Worm (Caenorhabditis elegans) whole organism, L3 larva: ENCODE results near the gene F33H1.4.

Source experiments
- R02D3.7 ChIP-seq: fragments of 150-350 bp; optimal IDR thresholded peaks from 2 replicates; lab custom pipeline; 2014; ENCODE audit warnings: missing biosample characterization, missing genetic modification characterization
- ZK546.5 ChIP-seq: sonication (generic microtip); optimal IDR thresholded peaks from 2 replicates; lab custom pipeline; 2017; ENCODE audit warnings: missing biosample characterization, missing genetic modification characterization
- aly-2 ChIP-seq: fragments of 150-350 bp; optimal IDR thresholded peaks from 2 replicates; lab custom pipeline; 2014; ENCODE audit warnings: missing biosample characterization, missing genetic modification characterization
- ama-1 ChIP-seq: fragments of 150-350 bp; optimal IDR thresholded peaks from 2 replicates; lab custom pipeline; 2018
- ceh-16 ChIP-seq: sonication (generic microtip); optimal IDR thresholded peaks from 2 replicates; lab custom pipeline; 2017; ENCODE audit warnings: missing biosample characterization, missing genetic modification characterization
- ceh-28 ChIP-seq: fragments of 150-350 bp; optimal IDR thresholded peaks from 2 replicates; lab custom pipeline; 2014; ENCODE audit warnings: missing biosample characterization, missing genetic modification reagents, missing genetic modification characterization
- ceh-82 ChIP-seq: fragments of 150-350 bp; optimal IDR thresholded peaks from 2 replicates; lab custom pipeline; 2014; ENCODE audit warnings: missing biosample characterization, missing genetic modification characterization
- egl-27 ChIP-seq: sonication (generic microtip); optimal IDR thresholded peaks from 4 replicates; lab custom pipeline; 2017; ENCODE audit warnings: missing biosample characterization, missing genetic modification reagents, missing genetic modification characterization
- egl-5 ChIP-seq: fragments of 150-350 bp; optimal IDR thresholded peaks from 2 replicates; lab custom pipeline; 2017; ENCODE audit warnings: missing biosample characterization, missing genetic modification reagents, missing genetic modification characterization, inconsistent platforms
- elt-2 ChIP-seq: sonication (generic microtip); optimal IDR thresholded peaks from 2 replicates; lab custom pipeline; 2016; ENCODE audit warnings: missing genetic modification reagents, mild to moderate bottlenecking, missing genetic modification characterization, missing compliant biosample characterization
- elt-3 ChIP-seq, 3 experiments: fragments of 150-350 bp in 1 of 3; sonication (generic microtip) in 2 of 3; optimal IDR thresholded peaks; 2 replicates in 2 of 3; 4 replicates in 1 of 3; lab custom pipeline; 2014 to 2017; ENCODE audit warnings: missing biosample characterization in 3 of 3, missing genetic modification characterization in 3 of 3
- eor-1 ChIP-seq, 2 experiments: fragments of 150-350 bp; optimal IDR thresholded peaks; 2 replicates each; lab custom pipeline; 2014 to 2018; ENCODE audit warnings: missing biosample characterization in 2 of 2, missing genetic modification characterization in 2 of 2
- fkh-2 ChIP-seq: fragments of 150-350 bp; optimal IDR thresholded peaks from 2 replicates; lab custom pipeline; 2014; ENCODE audit warnings: missing biosample characterization, missing genetic modification reagents, missing genetic modification characterization
- fos-1 ChIP-seq: fragments of 150-350 bp; optimal IDR thresholded peaks from 2 replicates; lab custom pipeline; 2014; ENCODE audit warnings: missing biosample characterization, missing genetic modification characterization
- hmg-11 ChIP-seq: sonication (generic microtip); optimal IDR thresholded peaks from 2 replicates; lab custom pipeline; 2016; ENCODE audit warnings: missing genetic modification characterization, missing compliant biosample characterization
- jun-1 ChIP-seq: fragments of 150-350 bp; optimal IDR thresholded peaks from 2 replicates; lab custom pipeline; 2014; ENCODE audit warnings: missing biosample characterization, missing genetic modification reagents, missing genetic modification characterization
- lin-39 ChIP-seq: fragments of 150-350 bp; optimal IDR thresholded peaks from 2 replicates; lab custom pipeline; 2018; ENCODE audit warnings: missing biosample characterization, missing genetic modification reagents, missing genetic modification characterization
- mdl-1 ChIP-seq: fragments of 150-350 bp; optimal IDR thresholded peaks from 2 replicates; lab custom pipeline; 2014; ENCODE audit warnings: missing biosample characterization, missing genetic modification characterization
- mml-1 ChIP-seq: fragments of 150-350 bp; sonication (generic microtip); optimal IDR thresholded peaks from 3 replicates; lab custom pipeline; 2014; ENCODE audit warnings: missing biosample characterization, missing genetic modification characterization
- nfya-1 ChIP-seq: sonication (generic microtip); optimal IDR thresholded peaks from 2 replicates; lab custom pipeline; 2017; ENCODE audit warnings: missing genetic modification characterization, mild to moderate bottlenecking, missing compliant biosample characterization, antibody characterized with exemption, moderate library complexity; ENCODE audit not compliant: insufficient read depth
- nhr-12 ChIP-seq: fragments of 150-350 bp; optimal IDR thresholded peaks from 2 replicates; lab custom pipeline; 2014; ENCODE audit warnings: missing biosample characterization, missing genetic modification characterization
- nhr-23 ChIP-seq: fragments of 150-350 bp; optimal IDR thresholded peaks from 2 replicates; lab custom pipeline; 2014; ENCODE audit warnings: missing biosample characterization, missing genetic modification reagents, missing genetic modification characterization
- nhr-237 ChIP-seq: fragments of 150-350 bp; optimal IDR thresholded peaks from 2 replicates; lab custom pipeline; 2014; ENCODE audit warnings: missing biosample characterization, missing genetic modification characterization
- nhr-67 ChIP-seq: fragments of 150-350 bp; optimal IDR thresholded peaks from 2 replicates; lab custom pipeline; 2014; ENCODE audit warnings: missing biosample characterization, missing genetic modification characterization
- nhr-76 ChIP-seq: fragments of 150-350 bp; sonication (generic microtip); optimal IDR thresholded peaks from 5 replicates; lab custom pipeline; 2014; ENCODE audit warnings: missing biosample characterization, missing genetic modification characterization
- nhr-77 ChIP-seq: fragments of 150-350 bp; optimal IDR thresholded peaks from 2 replicates; lab custom pipeline; 2014; ENCODE audit warnings: missing biosample characterization, missing genetic modification characterization
- pha-4 ChIP-seq: fragments of 150-350 bp; optimal IDR thresholded peaks from 2 replicates; lab custom pipeline; 2014; ENCODE audit warnings: missing biosample characterization, missing genetic modification reagents, missing genetic modification characterization
- pqm-1 ChIP-seq: fragments of 150-350 bp; optimal IDR thresholded peaks from 2 replicates; lab custom pipeline; 2017; ENCODE audit warnings: missing biosample characterization, missing genetic modification characterization, inconsistent platforms
- sea-2 ChIP-seq: fragments of 150-350 bp; sonication (generic microtip); optimal IDR thresholded peaks from 4 replicates; lab custom pipeline; 2014; ENCODE audit warnings: missing biosample characterization, missing genetic modification reagents, missing genetic modification characterization
- skn-1 ChIP-seq: fragments of 150-350 bp; optimal IDR thresholded peaks from 2 replicates; lab custom pipeline; 2014; ENCODE audit warnings: missing biosample characterization, missing genetic modification characterization
- snpc-4 ChIP-seq: fragments of 150-350 bp; optimal IDR thresholded peaks from 2 replicates; lab custom pipeline; 2014; ENCODE audit warnings: missing biosample characterization, missing genetic modification characterization
- tbx-2 ChIP-seq: sonication (generic microtip); optimal IDR thresholded peaks from 2 replicates; lab custom pipeline; 2016; ENCODE audit warnings: mild to moderate bottlenecking, missing genetic modification characterization, missing compliant biosample characterization
- unc-39 ChIP-seq: sonication (generic microtip); optimal IDR thresholded peaks from 4 replicates; lab custom pipeline; 2017; ENCODE audit warnings: missing biosample characterization, missing genetic modification characterization
- zag-1 ChIP-seq: fragments of 150-350 bp; optimal IDR thresholded peaks from 2 replicates; lab custom pipeline; 2014; ENCODE audit warnings: missing biosample characterization, missing genetic modification characterization
- ztf-11 ChIP-seq: fragments of 150-350 bp; optimal IDR thresholded peaks from 2 replicates; lab custom pipeline; 2014; ENCODE audit warnings: missing biosample characterization, missing genetic modification characterization

The F33H1.4 gene

DNA sequence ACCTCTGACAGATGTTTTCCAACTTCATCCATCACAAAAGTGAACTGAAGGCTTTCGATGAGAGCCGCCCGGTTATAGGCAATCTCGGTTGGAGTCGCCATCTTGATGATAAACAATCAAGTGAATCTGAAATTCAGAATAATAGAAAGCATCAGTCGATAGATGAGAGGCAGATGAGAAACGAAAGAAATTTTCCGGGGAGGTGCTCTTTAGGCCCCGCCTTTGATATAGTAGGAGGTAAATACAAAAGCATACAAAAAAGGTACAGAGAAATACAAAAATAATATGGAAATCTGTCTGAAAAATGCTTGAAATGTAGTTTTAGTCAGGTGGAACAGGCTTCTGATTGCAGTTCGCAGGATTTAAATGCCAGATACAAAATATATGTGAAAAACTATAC, 8.2 kb downstream of the F33H1.4 start, which contains the start of gene srd-1:
TSS of gene srd-1 (minus strand) at position 101 of the 400 bp plus-strand sequence.
- TF ChIP-seq hmg-11 (tag; lab: Kevin White, UChicago): no peak
- TF ChIP-seq ceh-28 (tag; lab: Kevin White, UChicago): no peak
- no peak for TF ChIP-seq nhr-23 (tag; lab: Kevin White, UChicago)
- TF ChIP-seq R02D3.7: no peak
- no peak for TF ChIP-seq skn-1 (tag; lab: Kevin White, UChicago)

DNA sequence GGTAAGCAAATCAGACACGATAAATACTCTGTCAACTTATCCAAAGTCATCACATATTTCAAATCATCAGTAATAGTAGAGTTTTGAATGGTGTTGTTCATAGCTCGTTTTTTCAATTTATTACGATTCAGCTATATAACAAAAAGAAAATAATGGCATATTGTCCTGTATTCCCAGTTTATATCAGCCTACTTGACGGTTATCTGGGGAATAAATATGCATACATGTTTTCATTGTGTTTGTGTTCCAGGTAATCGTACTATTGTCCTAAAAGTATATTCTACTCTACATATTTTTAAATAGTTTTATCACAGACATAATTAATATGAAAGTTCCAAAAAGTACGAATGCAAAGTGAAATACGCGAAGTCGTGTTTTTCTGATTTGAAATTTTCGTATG, 13.4 kb downstream of the F33H1.4 start, which contains the start of gene srd-2:
TSS of gene srd-2 (minus strand) at position 101 of the 400 bp plus-strand sequence.
- TF ChIP-seq nhr-23 (tag; lab: Kevin White, UChicago) (no peak), pha-4 (tag; lab: Kevin White, UChicago) (no peak)

DNA sequence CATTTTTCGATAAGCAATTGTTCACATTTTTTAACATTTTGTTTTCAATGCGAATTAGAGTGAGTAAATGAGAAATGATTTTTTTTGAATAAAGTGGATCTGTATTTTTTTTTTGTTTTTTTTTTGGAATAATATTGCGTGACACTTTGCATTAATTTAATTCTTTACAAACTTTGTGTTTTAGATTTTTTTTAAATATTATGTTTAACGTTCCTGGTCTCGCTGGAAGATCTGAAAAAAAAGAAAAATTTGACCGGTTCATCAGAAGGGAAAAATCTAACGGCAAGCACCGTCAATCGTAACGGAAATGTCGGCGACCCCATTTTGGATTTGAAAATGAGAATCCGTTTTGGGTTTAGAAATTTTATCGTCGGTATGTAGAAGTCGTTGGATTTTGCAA, 14.9 kb downstream of the F33H1.4 start, which contains the start of gene cdc-25.4:
TSS of gene cdc-25.4 (minus strand) at position 101 of the 400 bp plus-strand sequence.
- TF ChIP-seq R02D3.7 (no peak), nhr-237 (no peak), sea-2 (GFP tag; lab: Kevin White, UChicago) (no peak), fkh-2 (tag; lab: Kevin White, UChicago) (no peak), mml-1 (tag; lab: Kevin White, UChicago) (no peak), eor-1 (tag; optimal IDR thresholded peaks at IDR 0.05; lab: Kevin White, UChicago) (no peak), egl-27 (tag; lab: Kevin White, UChicago) (no peak), skn-1 (tag; lab: Kevin White, UChicago) (no peak), nfya-1 (no peak), ama-1 (no peak), nhr-23 (tag; lab: Kevin White, UChicago) (no peak), fos-1 (tag; lab: Kevin White, UChicago) (no peak), nhr-76 (tag; lab: Kevin White, UChicago) (no peak), hmg-11 (tag; lab: Kevin White, UChicago) (no peak), ceh-16 (tag; lab: Kevin White, UChicago) (no peak), jun-1 (tag; lab: Kevin White, UChicago) (no peak), nhr-77 (tag; lab: Kevin White, UChicago) (no peak), zag-1 (tag; lab: Kevin White, UChicago) (no peak), ceh-82 (no peak), tbx-2 (tag; lab: Kevin White, UChicago) (no peak)

DNA sequence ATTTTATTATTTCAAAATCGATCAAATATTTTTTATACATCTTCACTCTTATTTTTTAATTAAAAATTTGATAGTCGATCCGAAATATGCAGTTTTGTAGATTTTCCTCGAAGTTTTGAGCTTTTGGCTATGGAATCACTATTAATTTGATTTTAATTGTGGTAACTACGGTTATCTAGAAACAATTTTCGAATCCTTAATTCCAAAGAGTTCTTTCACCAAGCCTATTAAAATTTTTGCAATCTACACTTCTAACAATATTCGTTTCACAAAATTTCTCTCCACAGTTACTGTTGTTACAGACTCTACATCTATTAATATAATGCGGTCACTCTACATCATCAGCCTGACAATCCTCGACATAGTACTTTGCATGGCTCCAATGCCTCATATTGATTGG, 17.8 kb downstream of the F33H1.4 start, which contains the start of gene R05H5.7:
TSS of gene R05H5.7 (plus strand) at position 301 of the 400 bp plus-strand sequence.
- TF ChIP-seq lin-39 (tag; lab: Kevin White, UChicago) (no peak), zag-1 (tag; lab: Kevin White, UChicago) (no peak), aly-2 (no peak), snpc-4 (tag; lab: Kevin White, UChicago) (no peak), ztf-11 (tag; lab: Kevin White, UChicago) (no peak), unc-39 (no peak)

DNA sequence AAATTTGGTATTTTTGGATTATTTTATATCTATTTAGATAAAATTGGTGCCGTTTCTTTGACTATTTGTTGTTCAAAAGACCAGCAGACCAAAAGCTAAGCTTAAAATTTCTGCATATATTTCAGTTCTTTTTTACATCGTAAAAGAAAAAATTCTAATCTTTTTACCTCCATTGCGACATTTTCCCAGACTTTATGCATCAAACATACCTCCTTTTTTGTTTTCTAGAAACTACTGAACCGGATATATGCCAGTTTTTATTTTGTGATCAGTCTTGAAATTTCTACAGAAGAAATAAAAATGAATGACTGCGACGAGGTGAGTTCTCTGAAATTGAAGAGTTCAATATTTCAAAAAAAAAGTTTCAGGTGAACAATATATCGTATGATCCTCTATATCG, 20.2 kb downstream of the F33H1.4 start, which contains the start of gene srb-6:
TSS of gene srb-6 (plus strand) at position 301 of the 400 bp plus-strand sequence.
- TF ChIP-seq pqm-1 (tag; lab: Kevin White, UChicago) (no peak), elt-2 (no peak), elt-3 (tag; optimal IDR thresholded peaks at IDR 0.05; lab: Kevin White, UChicago) (no peak), snpc-4 (tag; lab: Kevin White, UChicago) (no peak), tbx-2 (tag; lab: Kevin White, UChicago) (no peak), egl-5 (tag; lab: Kevin White, UChicago) (no peak), mdl-1 (no peak), skn-1 (tag; lab: Kevin White, UChicago) (no peak), nhr-76 (tag; lab: Kevin White, UChicago) (no peak), fkh-2 (tag; lab: Kevin White, UChicago) (no peak), pha-4 (tag; lab: Kevin White, UChicago) (no peak), nfya-1 (no peak), nhr-12 (no peak), nhr-67 (tag; lab: Kevin White, UChicago) (no peak), ZK546.5 (no peak), hmg-11 (tag; lab: Kevin White, UChicago) (no peak), nhr-237 (no peak), aly-2 (no peak)
